Worm (Caenorhabditis elegans): ENCODE measurements around the gene pde-4.

pde-4 gene

ce11 chrII:7621513-7621912 is 29.5 kb downstream of the pde-4 start:
- peak in 1 of 2 experiments; percentile 4 for TF ChIP-seq lin-35 (GFP tag; optimal IDR thresholded peaks at IDR 0.05)
- peak; percentile 37 for TF ChIP-seq vab-15 (tag; optimal IDR thresholded peaks at IDR 0.05)
- TF ChIP-seq nhr-237 (tag; optimal IDR thresholded peaks at IDR 0.05) = no peak
- TF ChIP-seq blmp-1 (tag; optimal IDR thresholded peaks at IDR 0.05) = peak; percentile 100
- peak; percentile 75 for TF ChIP-seq lin-14 (GFP tag; optimal IDR thresholded peaks at IDR 0.05)
- TF ChIP-seq ama-1 (optimal IDR thresholded peaks at IDR 0.05) = no peak
- no peak for TF ChIP-seq ztf-4 (tag; optimal IDR thresholded peaks at IDR 0.05)
- no peak for TF ChIP-seq unc-98 (GFP tag; IDR thresholded peaks at IDR 0.05)
- TF ChIP-seq elt-3 (tag; optimal IDR thresholded peaks at IDR 0.05) = peak in 1 of 6 experiments; percentile 20
- no peak for TF ChIP-seq ceh-63 (GFP tag; optimal IDR thresholded peaks at IDR 0.05)
- no peak for TF ChIP-seq isw-1 (GFP tag; IDR thresholded peaks at IDR 0.05)
- no peak for TF ChIP-seq tlp-1 (tag; optimal IDR thresholded peaks at IDR 0.05)
- TF ChIP-seq nhr-47 (tag; optimal IDR thresholded peaks at IDR 0.05) = no peak
- no peak for TF ChIP-seq elt-2 (tag; optimal IDR thresholded peaks at IDR 0.05)
- no peak for TF ChIP-seq grh-1 (GFP tag; IDR thresholded peaks at IDR 0.05)
- TF ChIP-seq zip-4 (GFP tag; optimal IDR thresholded peaks at IDR 0.05) = no peak
- TF ChIP-seq ceh-88 (GFP tag; IDR thresholded peaks at IDR 0.05) = no peak
- no peak for TF ChIP-seq egl-13 (tag; optimal IDR thresholded peaks at IDR 0.05)
- no peak for TF ChIP-seq hlh-4 (tag; optimal IDR thresholded peaks at IDR 0.05)
- TF ChIP-seq nhr-71 (tag; optimal IDR thresholded peaks at IDR 0.05) = peak; percentile 37
- TF ChIP-seq mep-1 (tag; optimal IDR thresholded peaks at IDR 0.05) = peak; percentile 52
- TF ChIP-seq efl-1 (optimal IDR thresholded peaks at IDR 0.05) = no peak
- TF ChIP-seq efl-1 (GFP tag; optimal IDR thresholded peaks at IDR 0.05 in 1 of 2) = peak in 1 of 2 experiments; percentile 71
- TF ChIP-seq rnt-1 (tag; optimal IDR thresholded peaks at IDR 0.05) = no peak
- no peak for TF ChIP-seq swsn-7 (tag; optimal IDR thresholded peaks at IDR 0.05)
- peak in 1 of 2 experiments; percentile 31 for TF ChIP-seq lsy-2 (tag; optimal IDR thresholded peaks at IDR 0.05)
- TF ChIP-seq ets-5 (GFP tag; IDR thresholded peaks at IDR 0.05) = no peak
- TF ChIP-seq nhr-85 (tag) = peak; percentile 48
- TF ChIP-seq hlh-17 (GFP tag; optimal IDR thresholded peaks at IDR 0.05; ENCODE audit: borderline replicate concordance) = no peak
- no peak for TF ChIP-seq ces-1 (GFP tag; optimal IDR thresholded peaks at IDR 0.05)
- no peak for TF ChIP-seq ceh-8 (GFP tag; optimal IDR thresholded peaks at IDR 0.05)
- TF ChIP-seq C16A3.4 (tag; optimal IDR thresholded peaks at IDR 0.05) = no peak
- TF ChIP-seq snu-23 (GFP tag; optimal IDR thresholded peaks at IDR 0.05) = peak; percentile 38

ce11 chrII:7620413-7620812 is 30.6 kb downstream of the pde-4 start, which contains the start of gene R07G3.8:
Gene R07G3.8, minus strand, starts transcription at chrII:7620513.
- TF ChIP-seq zip-4 (GFP tag; optimal IDR thresholded peaks at IDR 0.05) = no peak
- no peak for TF ChIP-seq lin-15B (tag; optimal IDR thresholded peaks at IDR 0.05)
- TF ChIP-seq ztf-11 (tag; optimal IDR thresholded peaks at IDR 0.05) = no peak
- TF ChIP-seq egl-13 (tag; optimal IDR thresholded peaks at IDR 0.05) = no peak
- TF ChIP-seq isw-1 (GFP tag; IDR thresholded peaks at IDR 0.05) = no peak
- no peak for TF ChIP-seq lin-35 (GFP tag; optimal IDR thresholded peaks at IDR 0.05)
- no peak for TF ChIP-seq lin-14 (GFP tag; optimal IDR thresholded peaks at IDR 0.05)
- TF ChIP-seq unc-86 (tag; optimal IDR thresholded peaks at IDR 0.05) = no peak
- no peak for TF ChIP-seq nhr-85 (tag)
- TF ChIP-seq unc-62 (GFP tag; optimal IDR thresholded peaks at IDR 0.05) = no peak
- TF ChIP-seq nhr-11 (tag; optimal IDR thresholded peaks at IDR 0.05) = no peak

ce11 chrII:7618212-7618611 is 32.8 kb downstream of the pde-4 start:
- TF ChIP-seq mep-1 (tag; optimal IDR thresholded peaks at IDR 0.05) = peak; percentile 6
- TF ChIP-seq efl-1 (optimal IDR thresholded peaks at IDR 0.05) = no peak
- TF ChIP-seq efl-1 (GFP tag; optimal IDR thresholded peaks at IDR 0.05 in 1 of 2) = peak in 1 of 2 experiments; percentile 63
- no peak for TF ChIP-seq alr-1 (tag; optimal IDR thresholded peaks at IDR 0.05; ENCODE audit: borderline replicate concordance)

Measured in whole organism, L1 larva.